Worm (Caenorhabditis elegans) whole organism, young adult: Measurements from ENCODE around the gene spp-19.
"Not testable (repeated sequence)": the region's sequence is repeated elsewhere in the genome, so short reads cannot be mapped to it uniquely, and the experiment has no call there.

Experiments used
- B0019.2 ChIP-seq: fragments of 200-800 bp; sonication (Bioruptor generic); conservative IDR thresholded peaks from 2 replicates; pipeline ENCODE4 v1.3.6; 2022; ENCODE audit warnings: missing genetic modification reagents, missing genetic modification characterization, missing compliant biosample characterization
- B0035.1 ChIP-seq: sonication (generic microtip); optimal IDR thresholded peaks from 2 replicates; lab custom pipeline; 2016; ENCODE audit warnings: missing genetic modification characterization, mild to moderate bottlenecking, missing compliant biosample characterization, missing genotype, missing genetic modification reagents
- C17E4.6 ChIP-seq: fragments of 200-800 bp; sonication (Bioruptor generic); IDR thresholded peaks from 2 replicates; pipeline ENCODE4 v1.3.6; 2022; ENCODE audit warnings: missing genetic modification reagents, missing genetic modification characterization, missing compliant biosample characterization
- D2030.7 ChIP-seq: fragments of 200-800 bp; sonication (Bioruptor generic); IDR thresholded peaks from 2 replicates; pipeline ENCODE4 v1.3.6; 2022; ENCODE audit warnings: missing genetic modification reagents, missing genetic modification characterization, missing compliant biosample characterization
- F22D6.2 ChIP-seq: sonication (generic microtip); optimal IDR thresholded peaks from 2 replicates; lab custom pipeline; 2016; ENCODE audit warnings: mild to moderate bottlenecking, missing genetic modification characterization, missing compliant biosample characterization
- F33H1.4 ChIP-seq: fragments of 200-800 bp; sonication (Bioruptor generic); IDR thresholded peaks from 2 replicates; pipeline ENCODE4 v1.3.6; 2022; ENCODE audit warnings: missing genetic modification reagents, missing genetic modification characterization, missing compliant biosample characterization
- T07F8.4 ChIP-seq: sonication (generic microtip); optimal IDR thresholded peaks from 2 replicates; lab custom pipeline; 2016; ENCODE audit warnings: mild to moderate bottlenecking, missing genetic modification characterization, moderate library complexity, missing compliant biosample characterization
- Y53F4B.3 ChIP-seq: fragments of 200-800 bp; sonication (Bioruptor generic); IDR thresholded peaks from 2 replicates; pipeline ENCODE4 v1.3.6; 2022; ENCODE audit warnings: missing genetic modification reagents, missing genetic modification characterization, missing compliant biosample characterization
- attf-5 ChIP-seq: fragments of 200-800 bp; sonication (Bioruptor generic); optimal IDR thresholded peaks from 2 replicates; lab custom pipeline; 2018; ENCODE audit warnings: mild to moderate bottlenecking, missing genetic modification characterization, missing compliant biosample characterization
- ccch-3 ChIP-seq: fragments of 200-800 bp; sonication (Bioruptor generic); optimal IDR thresholded peaks from 2 replicates; lab custom pipeline; 2018; ENCODE audit warnings: mild to moderate bottlenecking, missing genetic modification characterization, missing compliant biosample characterization
- cebp-2 ChIP-seq: fragments of 200-800 bp; sonication (Bioruptor generic); IDR thresholded peaks from 2 replicates; pipeline ENCODE4 v1.3.6; 2022; ENCODE audit warnings: missing genetic modification characterization, missing compliant biosample characterization
- ceh-100 ChIP-seq: fragments of 200-800 bp; sonication (Bioruptor generic); IDR thresholded peaks from 2 replicates; pipeline ENCODE4 v1.3.6; 2022; ENCODE audit warnings: missing genetic modification reagents, missing genetic modification characterization, missing compliant biosample characterization
- ceh-58 ChIP-seq: fragments of 200-800 bp; sonication (Bioruptor generic); IDR thresholded peaks from 2 replicates; pipeline ENCODE4 v1.3.6; 2022; ENCODE audit warnings: missing genetic modification characterization, missing compliant biosample characterization
- ceh-91 ChIP-seq: fragments of 200-800 bp; sonication (Bioruptor generic); IDR thresholded peaks from 2 replicates; pipeline ENCODE4 v1.3.6; 2022; ENCODE audit warnings: missing genetic modification reagents, missing genetic modification characterization, missing compliant biosample characterization
- gei-17 ChIP-seq: fragments of 200-800 bp; sonication (Bioruptor generic); optimal IDR thresholded peaks from 2 replicates; lab custom pipeline; 2018; ENCODE audit warnings: mild to moderate bottlenecking, missing genetic modification characterization, missing compliant biosample characterization
- hlh-26 ChIP-seq: fragments of 200-800 bp; sonication (Bioruptor generic); conservative IDR thresholded peaks from 2 replicates; pipeline ENCODE4 v1.3.6; 2022; ENCODE audit warnings: missing genetic modification reagents, missing genetic modification characterization, missing compliant biosample characterization
- hsf-1 ChIP-seq: fragments of 200-800 bp; sonication (Bioruptor generic); IDR thresholded peaks from 2 replicates; pipeline ENCODE4 v1.3.6; 2022; ENCODE audit warnings: missing genetic modification reagents, missing genetic modification characterization, missing compliant biosample characterization
- lin-26 ChIP-seq: fragments of 200-800 bp; sonication (Bioruptor generic); IDR thresholded peaks from 2 replicates; pipeline ENCODE4 v1.3.6; 2022; ENCODE audit warnings: missing genetic modification reagents, missing genetic modification characterization, missing compliant biosample characterization
- lin-40 ChIP-seq: sonication (generic microtip); optimal IDR thresholded peaks from 2 replicates; lab custom pipeline; 2016; ENCODE audit warnings: missing genetic modification characterization, mild to moderate bottlenecking, missing compliant biosample characterization, missing genotype, missing genetic modification reagents
- mxl-1 ChIP-seq: sonication (generic microtip); optimal IDR thresholded peaks from 2 replicates; lab custom pipeline; 2016; ENCODE audit warnings: missing genetic modification characterization, missing compliant biosample characterization
- nhr-80 ChIP-seq: sonication (generic microtip); optimal IDR thresholded peaks from 2 replicates; lab custom pipeline; 2016; ENCODE audit warnings: missing genetic modification characterization, missing compliant biosample characterization
- rpc-1 ChIP-seq, 2 experiments: fragments of 150-350 bp in 1 of 2; sonication (generic microtip) in 1 of 2; optimal IDR thresholded peaks; 2 replicates each; lab custom pipeline; 2014 to 2018; ENCODE audit warnings: missing biosample characterization in 1 of 2, missing genetic modification characterization in 1 of 2, missing genetic modification reagents in 1 of 2, missing genotype in 1 of 2
- snpc-4 ChIP-seq, 5 experiments: fragments of 150-350 bp in 1 of 5; sonication (generic microtip) in 4 of 5; optimal IDR thresholded peaks; 2 replicates each; lab custom pipeline; 2014 to 2018; ENCODE audit warnings: missing genetic modification characterization in 5 of 5, missing biosample characterization in 3 of 5, antibody characterized with exemption in 2 of 5, mild to moderate bottlenecking in 2 of 5, missing compliant biosample characterization in 2 of 5, missing genotype in 2 of 5, moderate library complexity in 2 of 5, missing genetic modification reagents in 1 of 5
- zfh-2 ChIP-seq: fragments of 200-800 bp; sonication (Bioruptor generic); conservative IDR thresholded peaks from 2 replicates; pipeline ENCODE4 v1.3.6; 2022; ENCODE audit warnings: missing genetic modification reagents, missing genetic modification characterization, missing compliant biosample characterization
- ztf-22 ChIP-seq: fragments of 200-800 bp; sonication (Bioruptor generic); optimal IDR thresholded peaks from 2 replicates; lab custom pipeline; 2018; ENCODE audit warnings: mild to moderate bottlenecking, missing genetic modification characterization, moderate library complexity, missing compliant biosample characterization
- ztf-25 ChIP-seq: fragments of 200-800 bp; sonication (Bioruptor generic); IDR thresholded peaks from 2 replicates; pipeline ENCODE4 v1.3.6; 2022; ENCODE audit warnings: missing genetic modification reagents, missing genetic modification characterization, missing compliant biosample characterization
- ztf-28 ChIP-seq: fragments of 200-800 bp; sonication (Bioruptor generic); IDR thresholded peaks from 2 replicates; pipeline ENCODE4 v1.3.6; 2022; ENCODE audit warnings: missing genetic modification reagents, missing genetic modification characterization, missing compliant biosample characterization

Gene spp-19

ce11 chrV:6590283-6590682 is 28.8 kb upstream of the spp-19 start, which contains the start of gene ZK1055.2:
ZK1055.2 (plus strand) TSS chrV:6590583.
- TF ChIP-seq hlh-26 (no peak), ccch-3 (GFP tag; lab: Kevin White, UChicago) (no peak), cebp-2 (no peak), lin-40 (no peak), mxl-1 (tag; lab: Kevin White, UChicago) (no peak), C17E4.6 (GFP tag; lab: Robert Waterston, UW) (no peak), B0035.1 (tag; lab: Kevin White, UChicago) (no peak), gei-17 (GFP tag; lab: Kevin White, UChicago) (no peak), attf-5 (GFP tag; lab: Kevin White, UChicago) (no peak), zfh-2 (GFP tag; lab: Robert Waterston, UW) (no peak), hsf-1 (GFP tag; lab: Robert Waterston, UW) (no peak), F33H1.4 (GFP tag; lab: Robert Waterston, UW) (no peak), ceh-100 (GFP tag; lab: Robert Waterston, UW) (no peak)

ce11 chrV:6581762-6582161 is 20.3 kb upstream of the spp-19 start, which contains the start of gene ZK1055.4:
ZK1055.4 (plus strand) TSS chrV:6582062.
- TF ChIP-seq lin-26 (GFP tag; lab: Robert Waterston, UW); ztf-28 (GFP tag; lab: Robert Waterston, UW); T07F8.4 (tag; lab: Kevin White, UChicago): not testable (repeated sequence)
- TF ChIP-seq, all 124 proteins: peak for 0; not testable (repeated sequence) for 124

ce11 chrV:6579992-6580391 is 18.5 kb upstream of the spp-19 start, which contains the start of gene EGAP9.3:
EGAP9.3 (minus strand) TSS chrV:6580122.
- no peak for TF ChIP-seq Y53F4B.3
- no peak for TF ChIP-seq ztf-25
- no peak for TF ChIP-seq snpc-4 (GFP tag; optimal IDR thresholded peaks at IDR 0.05; lab: Kevin White, UChicago)
- no peak for TF ChIP-seq snpc-4 (tag; optimal IDR thresholded peaks at IDR 0.05; lab: Kevin White, UChicago)
- no peak for TF ChIP-seq ceh-58 (GFP tag; lab: Robert Waterston, UW)
- TF ChIP-seq D2030.7, result no peak
- TF ChIP-seq nhr-80 (tag; lab: Kevin White, UChicago), result peak; percentile 59
- TF ChIP-seq B0019.2, result no peak
- no peak for TF ChIP-seq zfh-2 (GFP tag; lab: Robert Waterston, UW)
- no peak for TF ChIP-seq ceh-91 (GFP tag; lab: Robert Waterston, UW)

ce11 chrV:6576567-6576966 is 15.1 kb upstream of the spp-19 start, which contains the start of gene EGAP9.4:
EGAP9.4 (plus strand) TSS chrV:6576867.
- TF ChIP-seq ztf-22 (GFP tag; lab: Kevin White, UChicago), result no peak

ce11 chrV:6575406-6576130 is 14.1 kb upstream of the spp-19 start, which contains the start of gene fut-2:
fut-2 (minus strand) TSS chrV:6575890.
- peak; percentile 84 for TF ChIP-seq nhr-80 (tag; lab: Kevin White, UChicago)
- TF ChIP-seq F22D6.2 (tag; lab: Kevin White, UChicago), result no peak

- no peak for TF ChIP-seq rpc-1 (optimal IDR thresholded peaks at IDR 0.05; lab: Kevin White, UChicago)
- no peak for TF ChIP-seq rpc-1 (tag; optimal IDR thresholded peaks at IDR 0.05; lab: Kevin White, UChicago)
- TF ChIP-seq nhr-80 (tag; lab: Kevin White, UChicago), result peak; percentile 44
These were observed 4.4 kb upstream of the spp-19 start, which contains the start of gene K04A8.1 for ce11 chrV:6565851-6566386. K04A8.1 (plus strand) TSS chrV:6566336.
